Fruit fly (Drosophila melanogaster) whole organism, embryonic: ENCODE measurements around the gene CG1910.
A peak's percentile ranks its signal among the peaks of the same experiment; 100 is the strongest.

Experiments used
- Abd-B ChIP-seq: fragments of 200-800 bp; sonication (Bioruptor generic); optimal IDR thresholded peaks from 2 replicates; lab custom pipeline; 2018; ENCODE audit warnings: missing biosample characterization, mild to moderate bottlenecking, missing genetic modification characterization, moderate library complexity
- Adf1 ChIP-seq: fragments of 200-800 bp; sonication (Bioruptor generic); IDR thresholded peaks from 2 replicates; pipeline ENCODE4 v1.3.6; 2022; ENCODE audit warnings: missing biosample characterization, missing genetic modification characterization
- B-H1 ChIP-seq: fragments of 200-800 bp; sonication (Bioruptor generic); IDR thresholded peaks from 3 replicates; pipeline ENCODE4 v1.3.6; 2022; ENCODE audit warnings: missing biosample characterization, missing genetic modification characterization
- CG10543 ChIP-seq: fragments of 200-800 bp; sonication (Bioruptor generic); optimal IDR thresholded peaks from 3 replicates; lab custom pipeline; 2017; ENCODE audit warnings: missing biosample characterization, mild to moderate bottlenecking, missing genetic modification characterization, moderate library complexity
- CG10979 ChIP-seq: fragments of 200-800 bp; sonication (Bioruptor generic); optimal IDR thresholded peaks from 2 replicates; lab custom pipeline; 2018; ENCODE audit warnings: missing biosample characterization, mild to moderate bottlenecking, missing genetic modification characterization, moderate library complexity
- CG11723 ChIP-seq: fragments of 200-800 bp; sonication (Bioruptor generic); optimal IDR thresholded peaks from 2 replicates; lab custom pipeline; 2017; ENCODE audit warnings: missing biosample characterization, mild to moderate bottlenecking, missing genetic modification characterization
- CG12299 ChIP-seq: fragments of 200-800 bp; sonication (Bioruptor generic); optimal IDR thresholded peaks from 2 replicates; lab custom pipeline; 2018; ENCODE audit warnings: missing biosample characterization, mild to moderate bottlenecking, missing genetic modification characterization
- CG12744 ChIP-seq: fragments of 200-800 bp; sonication (Bioruptor generic); optimal IDR thresholded peaks from 2 replicates; lab custom pipeline; 2016; ENCODE audit warnings: missing biosample characterization, missing genetic modification characterization
- CG15011 ChIP-seq: fragments of 200-800 bp; sonication (Bioruptor generic); optimal IDR thresholded peaks from 3 replicates; lab custom pipeline; 2018; ENCODE audit warnings: missing biosample characterization, mild to moderate bottlenecking, missing genetic modification characterization
- CG2120 ChIP-seq: fragments of 200-800 bp; sonication (Bioruptor generic); optimal IDR thresholded peaks from 3 replicates; lab custom pipeline; 2016; ENCODE audit warnings: missing biosample characterization, missing genetic modification characterization
- CG2202 ChIP-seq: fragments of 200-800 bp; sonication (Bioruptor generic); optimal IDR thresholded peaks from 2 replicates; lab custom pipeline; 2018; ENCODE audit warnings: missing biosample characterization, mild to moderate bottlenecking, missing genetic modification characterization
- CG31365 ChIP-seq: fragments of 200-800 bp; sonication (Bioruptor generic); optimal IDR thresholded peaks from 2 replicates; lab custom pipeline; 2018; ENCODE audit warnings: missing biosample characterization, mild to moderate bottlenecking, missing genetic modification characterization
- CG3407 ChIP-seq: fragments of 200-800 bp; sonication (Bioruptor generic); optimal IDR thresholded peaks from 2 replicates; lab custom pipeline; 2018; ENCODE audit warnings: missing biosample characterization, mild to moderate bottlenecking, missing genetic modification characterization
- CG4328 ChIP-seq: fragments of 200-800 bp; sonication (Bioruptor generic); optimal IDR thresholded peaks from 3 replicates; lab custom pipeline; 2017; ENCODE audit warnings: missing biosample characterization, missing genetic modification reagents, missing genetic modification characterization
- CG6254 ChIP-seq: fragments of 200-800 bp; sonication (Bioruptor generic); optimal IDR thresholded peaks from 3 replicates; lab custom pipeline; 2017; ENCODE audit warnings: mild to moderate bottlenecking, missing biosample characterization, missing genetic modification reagents, missing genetic modification characterization
- CG6689 ChIP-seq: fragments of 200-800 bp; sonication (Bioruptor generic); IDR thresholded peaks from 2 replicates; pipeline ENCODE4 v1.3.6; 2022; ENCODE audit warnings: missing biosample characterization, missing genetic modification characterization
- CG6791 ChIP-seq: fragments of 200-800 bp; sonication (Bioruptor generic); IDR thresholded peaks from 3 replicates; pipeline ENCODE4 v1.3.6; 2022; ENCODE audit warnings: missing biosample characterization, missing genetic modification characterization; ENCODE audit not compliant: partially characterized antibody
- CG8089 ChIP-seq: fragments of 200-800 bp; sonication (Bioruptor generic); optimal IDR thresholded peaks from 3 replicates; lab custom pipeline; 2016; ENCODE audit warnings: missing biosample characterization, missing genetic modification characterization
- CHES-1-like ChIP-seq: fragments of 200-800 bp; sonication (Bioruptor generic); optimal IDR thresholded peaks from 2 replicates; lab custom pipeline; 2016; ENCODE audit warnings: missing biosample characterization, missing genetic modification characterization
- Deaf1 ChIP-seq: fragments of 200-800 bp; optimal IDR thresholded peaks from 3 replicates; lab custom pipeline; 2019; ENCODE audit warnings: missing biosample characterization, mild to moderate bottlenecking, missing genetic modification characterization, moderate library complexity
- GATAe ChIP-seq: fragments of 200-800 bp; sonication (Bioruptor generic); conservative IDR thresholded peaks from 2 replicates; pipeline ENCODE4 v1.3.6; 2022; ENCODE audit warnings: missing biosample characterization, missing genetic modification characterization
- HLH3B ChIP-seq: fragments of 200-800 bp; sonication (Bioruptor generic); IDR thresholded peaks from 2 replicates; pipeline ENCODE4 v1.3.6; 2022; ENCODE audit warnings: missing biosample characterization, missing genetic modification characterization
- HmgD ChIP-seq: fragments of 200-800 bp; sonication (Bioruptor generic); optimal IDR thresholded peaks from 3 replicates; lab custom pipeline; 2016; ENCODE audit warnings: missing biosample characterization, missing genetic modification characterization
- Hr78 ChIP-seq, 2 experiments: fragments of 200-800 bp in 1 of 2; fragments of >200 bp in 1 of 2; sonication (Bioruptor generic) in 1 of 2; optimal IDR thresholded peaks; 2 replicates each; lab custom pipeline; 2017 to 2019; ENCODE audit warnings: missing biosample characterization in 2 of 2, missing genetic modification characterization in 2 of 2, mild to moderate bottlenecking in 1 of 2, moderate library complexity in 1 of 2
- MBD-R2 ChIP-seq: fragments of 200-800 bp; sonication (Bioruptor generic); IDR thresholded peaks from 2 replicates; pipeline ENCODE4 v1.3.6; 2022; ENCODE audit warnings: missing biosample characterization, missing genetic modification characterization
- Optix ChIP-seq: fragments of 200-800 bp; sonication (Bioruptor generic); IDR thresholded peaks from 3 replicates; pipeline ENCODE4 v1.3.6; 2022; ENCODE audit warnings: missing biosample characterization, missing genetic modification characterization
- Pdp1 ChIP-seq, 2 experiments: fragments of 200-800 bp; sonication (Bioruptor generic); optimal IDR thresholded peaks; 3 replicates each; lab custom pipeline; 2016; ENCODE audit warnings: missing biosample characterization in 2 of 2, missing genetic modification characterization in 2 of 2, mild to moderate bottlenecking in 1 of 2, moderate library complexity in 1 of 2
- Sox102F ChIP-seq: fragments of 200-800 bp; sonication (Bioruptor generic); optimal IDR thresholded peaks from 2 replicates; lab custom pipeline; 2018; ENCODE audit warnings: missing biosample characterization, mild to moderate bottlenecking, missing genetic modification characterization, moderate library complexity
- Ssrp ChIP-seq: fragments of 200-800 bp; sonication (Bioruptor generic); optimal IDR thresholded peaks from 2 replicates; lab custom pipeline; 2018; ENCODE audit warnings: missing biosample characterization, mild to moderate bottlenecking, missing genetic modification characterization, moderate library complexity
- ap ChIP-seq: fragments of 200-800 bp; sonication (Bioruptor generic); IDR thresholded peaks from 2 replicates; pipeline ENCODE4 v1.3.6; 2022; ENCODE audit warnings: missing biosample characterization, missing genetic modification characterization
- ara ChIP-seq: fragments of 200-800 bp; sonication (Bioruptor generic); IDR thresholded peaks from 2 replicates; pipeline ENCODE4 v1.3.6; 2022; ENCODE audit warnings: missing biosample characterization, missing genetic modification characterization
- ash1 ChIP-seq: fragments of 200-800 bp; sonication (Bioruptor generic); optimal IDR thresholded peaks from 2 replicates; lab custom pipeline; 2018; ENCODE audit warnings: missing biosample characterization, mild to moderate bottlenecking, missing genetic modification characterization
- corto ChIP-seq: fragments of 200-800 bp; sonication (Bioruptor generic); optimal IDR thresholded peaks from 2 replicates; lab custom pipeline; 2016; ENCODE audit warnings: missing biosample characterization, mild to moderate bottlenecking, missing genetic modification characterization, moderate library complexity
- disco-r ChIP-seq: fragments of 200-800 bp; sonication (Bioruptor generic); optimal IDR thresholded peaks from 2 replicates; lab custom pipeline; 2016; ENCODE audit warnings: missing biosample characterization, missing genetic modification characterization
- dysf ChIP-seq: fragments of 200-800 bp; sonication (Bioruptor generic); IDR thresholded peaks from 3 replicates; pipeline ENCODE4 v1.3.6; 2022; ENCODE audit warnings: missing biosample characterization, missing genetic modification characterization
- fd3F ChIP-seq: fragments of 200-800 bp; sonication (Bioruptor generic); optimal IDR thresholded peaks from 2 replicates; lab custom pipeline; 2018; ENCODE audit warnings: missing biosample characterization, mild to moderate bottlenecking, missing genetic modification characterization, moderate library complexity
- grau ChIP-seq: fragments of 200-800 bp; optimal IDR thresholded peaks from 3 replicates; lab custom pipeline; 2019; ENCODE audit warnings: missing biosample characterization, mild to moderate bottlenecking, missing genetic modification characterization, moderate library complexity
- hkb ChIP-seq, 2 experiments: fragments of 200-800 bp in 1 of 2; fragments of >200 bp in 1 of 2; sonication (Bioruptor generic) in 1 of 2; IDR thresholded peaks in 1 of 2; optimal IDR thresholded peaks in 1 of 2; 2 replicates each; pipeline versions ENCODE4 v1.3.6 to Lab custom; 2017 to 2022; ENCODE audit warnings: missing biosample characterization in 1 of 2, missing genetic modification characterization in 1 of 2
- maf-S ChIP-seq: fragments of 200-800 bp; sonication (Bioruptor generic); optimal IDR thresholded peaks from 2 replicates; lab custom pipeline; 2016; ENCODE audit warnings: missing biosample characterization, missing genetic modification characterization
- odd ChIP-seq: fragments of 200-800 bp; sonication (Bioruptor generic); optimal IDR thresholded peaks from 2 replicates; lab custom pipeline; 2017; ENCODE audit warnings: missing biosample characterization, mild to moderate bottlenecking, missing genetic modification characterization
- p53 ChIP-seq: fragments of 200-800 bp; sonication (Bioruptor generic); optimal IDR thresholded peaks from 2 replicates; lab custom pipeline; 2016; ENCODE audit warnings: missing biosample characterization, missing genetic modification characterization
- pan ChIP-seq, 4 experiments: fragments of >200 bp in 3 of 4; fragments of 200-800 bp in 1 of 4; sonication (Bioruptor generic) in 1 of 4; optimal IDR thresholded peaks in 3 of 4; IDR thresholded peaks in 1 of 4; 2 replicates each; pipeline versions ENCODE4 v1.3.6 to Lab custom; 2017 to 2022; ENCODE audit warnings: missing biosample characterization in 2 of 4, missing genetic modification characterization in 2 of 4, mixed read lengths in 1 of 4
- pita ChIP-seq: fragments of 200-800 bp; sonication (Bioruptor generic); optimal IDR thresholded peaks from 2 replicates; lab custom pipeline; 2017; ENCODE audit warnings: missing biosample characterization, mild to moderate bottlenecking, missing genetic modification characterization
- slou ChIP-seq: fragments of 200-800 bp; sonication (Bioruptor generic); optimal IDR thresholded peaks from 3 replicates; lab custom pipeline; 2016; ENCODE audit warnings: missing biosample characterization, missing genetic modification characterization
- stwl ChIP-seq: fragments of 200-800 bp; sonication (Bioruptor generic); optimal IDR thresholded peaks from 3 replicates; lab custom pipeline; 2018; ENCODE audit warnings: missing biosample characterization, mild to moderate bottlenecking, missing genetic modification characterization, moderate library complexity
- vvl ChIP-seq: fragments of 200-800 bp; sonication (Bioruptor generic); IDR thresholded peaks from 2 replicates; pipeline ENCODE4 v1.3.6; 2022; ENCODE audit warnings: missing biosample characterization, missing genetic modification characterization
- zf30C ChIP-seq: fragments of 200-800 bp; sonication (Bioruptor generic); optimal IDR thresholded peaks from 3 replicates; lab custom pipeline; 2018; ENCODE audit warnings: missing biosample characterization, mild to moderate bottlenecking, missing genetic modification characterization
- zfh1 ChIP-seq: fragments of 200-800 bp; sonication (Bioruptor generic); IDR thresholded peaks from 3 replicates; pipeline ENCODE4 v1.3.6; 2022; ENCODE audit warnings: missing biosample characterization, missing genetic modification characterization

The CG1910 gene

dm6 chr3R:31704524-31705215, 42.8 kb upstream of the CG1910 start (continued):
- TF ChIP-seq CG6689 (GFP tag; lab: Robert Waterston, UW), result peak; percentile 62
- peak; percentile 84 for TF ChIP-seq CG10979 (tag; lab: Kevin White, UChicago)
- no peak for TF ChIP-seq CG2120 (GFP tag; lab: Kevin White, UChicago)
- no peak for TF ChIP-seq CG6254
- peak; percentile 88 for TF ChIP-seq zf30C
- 0 out of 2 replicates have a peak, but pooled peaks have one; percentile 24 for TF ChIP-seq ap (GFP tag; lab: Robert Waterston, UW)
- TF ChIP-seq CG12299, result no peak
- TF ChIP-seq CHES-1-like (GFP tag; lab: Kevin White, UChicago), result no peak
- TF ChIP-seq pita (GFP tag; lab: Kevin White, UChicago), result no peak
- peak; percentile 88 for TF ChIP-seq zfh1
- no peak for TF ChIP-seq pan (optimal IDR thresholded peaks at IDR 0.05; lab: Kevin White, UChicago)
- TF ChIP-seq pan (GFP tag; optimal IDR thresholded peaks at IDR 0.05 in 1 of 2, IDR thresholded peaks at IDR 0.05 in 1 of 2), result no peak
- TF ChIP-seq p53 (GFP tag; lab: Kevin White, UChicago), result no peak
- 0 out of 3 replicates have a peak, but pooled peaks have one; percentile 20 for TF ChIP-seq dysf (GFP tag; lab: Robert Waterston, UW)
- TF ChIP-seq HLH3B (GFP tag; lab: Robert Waterston, UW), result 0 out of 2 replicates have a peak, but pooled peaks have one; percentile 16
- TF ChIP-seq CG11723 (GFP tag; lab: Kevin White, UChicago), result no peak
- no peak for TF ChIP-seq Optix
- TF ChIP-seq slou (GFP tag; lab: Kevin White, UChicago), result no peak
- TF ChIP-seq CG8089 (GFP tag; lab: Kevin White, UChicago), result no peak
- TF ChIP-seq CG31365 (tag; lab: Kevin White, UChicago), result no peak
- TF ChIP-seq B-H1 (GFP tag; lab: Robert Waterston, UW), result no peak
- no peak for TF ChIP-seq CG15011 (GFP tag; lab: Kevin White, UChicago)
- TF ChIP-seq CG6791 (GFP tag; lab: Robert Waterston, UW), result no peak
- TF ChIP-seq Abd-B (GFP tag; lab: Kevin White, UChicago), result peak; percentile 25
- no peak for TF ChIP-seq disco-r (GFP tag; lab: Kevin White, UChicago)
- peak; percentile 11 for TF ChIP-seq CG3407
- peak; percentile 18 for TF ChIP-seq odd (GFP tag; lab: Kevin White, UChicago)
- no peak for TF ChIP-seq Pdp1 (GFP tag; optimal IDR thresholded peaks at IDR 0.05; lab: Kevin White, UChicago)
- peak; percentile 49 for TF ChIP-seq grau (tag; lab: Kevin White, UChicago)
- TF ChIP-seq Sox102F (GFP tag; lab: Kevin White, UChicago), result no peak
- TF ChIP-seq fd3F, result no peak
- no peak for TF ChIP-seq ash1
- peak; percentile 51 for TF ChIP-seq Ssrp (tag; lab: Kevin White, UChicago)
- no peak for TF ChIP-seq maf-S
- TF ChIP-seq ara (GFP tag; lab: Robert Waterston, UW), result peak; percentile 83
- TF ChIP-seq Hr78 (GFP tag; optimal IDR thresholded peaks at IDR 0.05; lab: Kevin White, UChicago), result no peak
- TF ChIP-seq MBD-R2, result no peak
- no peak for TF ChIP-seq HmgD (GFP tag; lab: Kevin White, UChicago)
- peak; percentile 57 for TF ChIP-seq CG2202
- no peak for TF ChIP-seq GATAe (GFP tag; lab: Robert Waterston, UW)
- TF ChIP-seq corto (GFP tag; lab: Kevin White, UChicago), result no peak
- TF ChIP-seq CG10543, result no peak
- TF ChIP-seq stwl, result peak; percentile 50
- no peak for TF ChIP-seq CG12744 (GFP tag; lab: Kevin White, UChicago)
- TF ChIP-seq Adf1, result no peak
- TF ChIP-seq hkb (optimal IDR thresholded peaks at IDR 0.05; lab: Kevin White, UChicago), result no peak
- TF ChIP-seq hkb (GFP tag; IDR thresholded peaks at IDR 0.05; lab: Robert Waterston, UW), result peak; percentile 30; the same call in 1 of the 2 replicates
- no peak for TF ChIP-seq Deaf1 (tag; lab: Kevin White, UChicago)
- TF ChIP-seq CG4328 (GFP tag; lab: Kevin White, UChicago), result no peak
- peak; percentile 62 for TF ChIP-seq vvl (GFP tag; lab: Robert Waterston, UW)
